Worm (Caenorhabditis elegans) whole organism, young adult: Measurements from ENCODE around the gene flp-5.

Experiments used
- B0019.2 ChIP-seq: fragments of 200-800 bp; sonication (Bioruptor generic); conservative IDR thresholded peaks from 2 replicates; pipeline ENCODE4 v1.3.6; 2022; ENCODE audit warnings: missing genetic modification reagents, missing genetic modification characterization, missing compliant biosample characterization
- D2030.7 ChIP-seq: fragments of 200-800 bp; sonication (Bioruptor generic); IDR thresholded peaks from 2 replicates; pipeline ENCODE4 v1.3.6; 2022; ENCODE audit warnings: missing genetic modification reagents, missing genetic modification characterization, missing compliant biosample characterization
- F37B4.10 ChIP-seq: fragments of 200-800 bp; sonication (Bioruptor generic); IDR thresholded peaks from 2 replicates; pipeline ENCODE4 v1.3.6; 2022; ENCODE audit warnings: missing genetic modification characterization, missing compliant biosample characterization
- F57A8.1 ChIP-seq: fragments of 200-800 bp; sonication (Bioruptor generic); optimal IDR thresholded peaks from 2 replicates; lab custom pipeline; 2018; ENCODE audit warnings: mild to moderate bottlenecking, missing genetic modification characterization, moderate library complexity, missing compliant biosample characterization
- K12H6.12 ChIP-seq: fragments of 200-800 bp; sonication (Bioruptor generic); optimal IDR thresholded peaks from 2 replicates; lab custom pipeline; 2018; ENCODE audit warnings: mild to moderate bottlenecking, missing genetic modification characterization, missing compliant biosample characterization
- T07F8.4 ChIP-seq: sonication (generic microtip); optimal IDR thresholded peaks from 2 replicates; lab custom pipeline; 2016; ENCODE audit warnings: mild to moderate bottlenecking, missing genetic modification characterization, moderate library complexity, missing compliant biosample characterization
- Y53G8AR.9 ChIP-seq: fragments of 200-800 bp; sonication (Bioruptor generic); conservative IDR thresholded peaks from 2 replicates; pipeline ENCODE4 v1.3.6; 2022; ENCODE audit warnings: missing genetic modification reagents, missing genetic modification characterization, missing compliant biosample characterization
- Y67H2A.10 ChIP-seq: fragments of 200-800 bp; sonication (Bioruptor generic); conservative IDR thresholded peaks from 2 replicates; pipeline ENCODE4 v1.3.6; 2022; ENCODE audit warnings: missing genetic modification reagents, missing genetic modification characterization, missing compliant biosample characterization
- ZK185.1 ChIP-seq: sonication (generic microtip); optimal IDR thresholded peaks from 2 replicates; lab custom pipeline; 2016; ENCODE audit warnings: mild to moderate bottlenecking, missing genetic modification characterization, missing compliant biosample characterization; ENCODE audit not compliant: poor library complexity, severe bottlenecking
- ama-1 ChIP-seq, 3 experiments: fragments of 150-350 bp in 1 of 3; sonication (generic microtip) in 2 of 3; optimal IDR thresholded peaks; 2 replicates each; lab custom pipeline; 2014 to 2018; ENCODE audit warnings: missing biosample characterization in 2 of 3, missing genetic modification characterization in 2 of 3, missing genetic modification reagents in 2 of 3
- atf-7 ChIP-seq: sonication (generic microtip); optimal IDR thresholded peaks from 2 replicates; lab custom pipeline; 2017; ENCODE audit warnings: mild to moderate bottlenecking, missing genetic modification characterization, missing compliant biosample characterization
- attf-5 ChIP-seq: fragments of 200-800 bp; sonication (Bioruptor generic); optimal IDR thresholded peaks from 2 replicates; lab custom pipeline; 2018; ENCODE audit warnings: mild to moderate bottlenecking, missing genetic modification characterization, missing compliant biosample characterization
- bed-2 ChIP-seq: fragments of 200-800 bp; sonication (Bioruptor generic); IDR thresholded peaks from 2 replicates; pipeline ENCODE4 v1.3.6; 2022; ENCODE audit warnings: missing genetic modification reagents, missing genetic modification characterization, missing compliant biosample characterization
- ccch-3 ChIP-seq: fragments of 200-800 bp; sonication (Bioruptor generic); optimal IDR thresholded peaks from 2 replicates; lab custom pipeline; 2018; ENCODE audit warnings: mild to moderate bottlenecking, missing genetic modification characterization, missing compliant biosample characterization
- cebp-1 ChIP-seq, 2 experiments: fragments of 200-800 bp in 1 of 2; sonication (Bioruptor generic) in 1 of 2; sonication (generic microtip) in 1 of 2; IDR thresholded peaks in 1 of 2; optimal IDR thresholded peaks in 1 of 2; 2 replicates each; pipeline versions ENCODE4 v1.3.6 to Lab custom; 2017 to 2022; ENCODE audit warnings: missing compliant biosample characterization in 2 of 2, missing genetic modification characterization in 2 of 2, mild to moderate bottlenecking in 1 of 2, missing genetic modification reagents in 1 of 2, moderate library complexity in 1 of 2
- ceh-27 ChIP-seq: fragments of 200-800 bp; sonication (Bioruptor generic); optimal IDR thresholded peaks from 2 replicates; lab custom pipeline; 2018; ENCODE audit warnings: mild to moderate bottlenecking, missing genetic modification characterization, moderate library complexity, missing compliant biosample characterization
- ceh-79 ChIP-seq: sonication (generic microtip); optimal IDR thresholded peaks from 2 replicates; lab custom pipeline; 2017; ENCODE audit warnings: mild to moderate bottlenecking, missing genetic modification characterization, missing compliant biosample characterization
- dpff-1 ChIP-seq: sonication (generic microtip); optimal IDR thresholded peaks from 2 replicates; lab custom pipeline; 2017; ENCODE audit warnings: mild to moderate bottlenecking, missing genetic modification characterization, missing compliant biosample characterization
- dpl-1 ChIP-seq: fragments of 150-350 bp; optimal IDR thresholded peaks from 2 replicates; lab custom pipeline; 2014; ENCODE audit warnings: missing biosample characterization, missing genetic modification reagents, missing genetic modification characterization
- egrh-3 ChIP-seq: fragments of 200-800 bp; sonication (Bioruptor generic); IDR thresholded peaks from 2 replicates; pipeline ENCODE4 v1.3.6; 2022; ENCODE audit warnings: missing genetic modification reagents, missing genetic modification characterization, missing compliant biosample characterization
- gei-17 ChIP-seq: fragments of 200-800 bp; sonication (Bioruptor generic); optimal IDR thresholded peaks from 2 replicates; lab custom pipeline; 2018; ENCODE audit warnings: mild to moderate bottlenecking, missing genetic modification characterization, missing compliant biosample characterization
- hlh-12 ChIP-seq: sonication (generic microtip); optimal IDR thresholded peaks from 2 replicates; lab custom pipeline; 2016; ENCODE audit warnings: missing genetic modification characterization, missing compliant biosample characterization
- hmg-1.2 ChIP-seq: fragments of 200-800 bp; sonication (Bioruptor generic); IDR thresholded peaks from 2 replicates; pipeline ENCODE4 v1.3.6; 2022; ENCODE audit warnings: missing genetic modification reagents, missing genetic modification characterization, missing compliant biosample characterization
- lag-1 ChIP-seq: fragments of 200-800 bp; sonication (Bioruptor generic); IDR thresholded peaks from 2 replicates; pipeline ENCODE4 v1.3.6; 2022; ENCODE audit warnings: missing genetic modification reagents, missing genetic modification characterization, missing compliant biosample characterization
- let-526 ChIP-seq: fragments of 200-800 bp; sonication (Bioruptor generic); IDR thresholded peaks from 2 replicates; pipeline ENCODE4 v1.3.6; 2022; ENCODE audit warnings: missing genetic modification reagents, missing genetic modification characterization, missing compliant biosample characterization
- let-607 ChIP-seq, 2 experiments: fragments of 200-800 bp in 1 of 2; sonication (Bioruptor generic) in 1 of 2; sonication (generic microtip) in 1 of 2; optimal IDR thresholded peaks; 2 replicates each; lab custom pipeline; 2016 to 2018; ENCODE audit warnings: mild to moderate bottlenecking in 2 of 2, missing compliant biosample characterization in 2 of 2, missing genetic modification characterization in 2 of 2, moderate library complexity in 2 of 2, missing genotype in 1 of 2
- lin-35 ChIP-seq, 3 experiments: fragments of 150-350 bp in 2 of 3; sonication (generic microtip) in 1 of 3; optimal IDR thresholded peaks; 2 replicates each; lab custom pipeline; 2014 to 2018; ENCODE audit warnings: missing biosample characterization in 3 of 3, missing genetic modification characterization in 3 of 3, missing genetic modification reagents in 3 of 3
- lin-40 ChIP-seq: sonication (generic microtip); optimal IDR thresholded peaks from 2 replicates; lab custom pipeline; 2016; ENCODE audit warnings: missing genetic modification characterization, mild to moderate bottlenecking, missing compliant biosample characterization, missing genotype, missing genetic modification reagents
- lin-54 ChIP-seq: fragments of 200-800 bp; sonication (Bioruptor generic); optimal IDR thresholded peaks from 2 replicates; lab custom pipeline; 2018; ENCODE audit warnings: mild to moderate bottlenecking, missing genetic modification characterization, missing compliant biosample characterization
- lsy-27 ChIP-seq: sonication (generic microtip); optimal IDR thresholded peaks from 2 replicates; lab custom pipeline; 2017; ENCODE audit warnings: missing genetic modification characterization, mild to moderate bottlenecking, missing compliant biosample characterization, antibody characterized with exemption, missing genotype, borderline replicate concordance; ENCODE audit not compliant: insufficient read depth
- madf-3 ChIP-seq: fragments of 200-800 bp; sonication (Bioruptor generic); IDR thresholded peaks from 2 replicates; pipeline ENCODE4 v1.3.6; 2022; ENCODE audit warnings: missing genetic modification reagents, missing genetic modification characterization, missing compliant biosample characterization
- madf-6 ChIP-seq: fragments of 200-800 bp; sonication (Bioruptor generic); IDR thresholded peaks from 2 replicates; pipeline ENCODE4 v1.3.6; 2022; ENCODE audit warnings: missing genetic modification reagents, missing genetic modification characterization, missing compliant biosample characterization
- mcd-1 ChIP-seq: fragments of 200-800 bp; sonication (Bioruptor generic); IDR thresholded peaks from 2 replicates; pipeline ENCODE4 v1.3.6; 2022; ENCODE audit warnings: missing genetic modification reagents, missing genetic modification characterization, missing compliant biosample characterization
- mes-4 ChIP-seq: sonication (generic microtip); optimal IDR thresholded peaks from 2 replicates; lab custom pipeline; 2016; ENCODE audit warnings: missing genotype, missing genetic modification characterization, missing compliant biosample characterization
- nhr-80 ChIP-seq: sonication (generic microtip); optimal IDR thresholded peaks from 2 replicates; lab custom pipeline; 2016; ENCODE audit warnings: missing genetic modification characterization, missing compliant biosample characterization
- rcor-1 ChIP-seq: fragments of 200-800 bp; sonication (Bioruptor generic); IDR thresholded peaks from 2 replicates; pipeline ENCODE4 v1.3.6; 2022; ENCODE audit warnings: missing genetic modification reagents, missing genetic modification characterization, missing compliant biosample characterization
- rec-8 ChIP-seq, 2 experiments: sonication (generic microtip); optimal IDR thresholded peaks; 2 replicates each; lab custom pipeline; 2016; ENCODE audit warnings: mild to moderate bottlenecking in 2 of 2, missing genetic modification characterization in 2 of 2, missing genetic modification reagents in 2 of 2, missing genotype in 2 of 2, missing biosample characterization in 1 of 2, missing compliant biosample characterization in 1 of 2, moderate library complexity in 1 of 2
- sdz-38 ChIP-seq: sonication (generic microtip); optimal IDR thresholded peaks from 2 replicates; lab custom pipeline; 2016; ENCODE audit warnings: missing genotype, missing genetic modification characterization, missing compliant biosample characterization
- snpc-1.3 ChIP-seq: sonication (generic microtip); optimal IDR thresholded peaks from 2 replicates; lab custom pipeline; 2017; ENCODE audit warnings: missing genetic modification characterization, mild to moderate bottlenecking, missing compliant biosample characterization, antibody characterized with exemption, moderate library complexity, missing genotype, missing genetic modification reagents; ENCODE audit not compliant: insufficient read depth
- tbp1 ChIP-seq: fragments of 200-800 bp; sonication (Bioruptor generic); optimal IDR thresholded peaks from 2 replicates; lab custom pipeline; 2018; ENCODE audit warnings: mild to moderate bottlenecking, missing genetic modification characterization, missing compliant biosample characterization
- unc-130 ChIP-seq: sonication (generic microtip); optimal IDR thresholded peaks from 2 replicates; lab custom pipeline; 2016; ENCODE audit warnings: missing genetic modification reagents, missing genetic modification characterization, missing compliant biosample characterization
- zim-3 ChIP-seq: sonication (generic microtip); optimal IDR thresholded peaks from 2 replicates; lab custom pipeline; 2017; ENCODE audit warnings: mild to moderate bottlenecking, missing genetic modification characterization, moderate library complexity, missing compliant biosample characterization
- ztf-18 ChIP-seq: sonication (generic microtip); optimal IDR thresholded peaks from 2 replicates; lab custom pipeline; 2016; ENCODE audit warnings: missing genotype, mild to moderate bottlenecking, missing genetic modification characterization, missing compliant biosample characterization
- ztf-26 ChIP-seq: sonication (generic microtip); optimal IDR thresholded peaks from 2 replicates; lab custom pipeline; 2017; ENCODE audit warnings: missing genetic modification characterization, missing compliant biosample characterization
- ztf-28 ChIP-seq: fragments of 200-800 bp; sonication (Bioruptor generic); IDR thresholded peaks from 2 replicates; pipeline ENCODE4 v1.3.6; 2022; ENCODE audit warnings: missing genetic modification reagents, missing genetic modification characterization, missing compliant biosample characterization
- ztf-3 ChIP-seq: fragments of 200-800 bp; sonication (Bioruptor generic); optimal IDR thresholded peaks from 2 replicates; lab custom pipeline; 2018; ENCODE audit warnings: mild to moderate bottlenecking, missing genetic modification characterization, missing compliant biosample characterization
- ztf-6 ChIP-seq: fragments of 200-800 bp; sonication (Bioruptor generic); IDR thresholded peaks from 2 replicates; pipeline ENCODE4 v1.3.6; 2022; ENCODE audit warnings: missing genetic modification reagents, missing genetic modification characterization, missing compliant biosample characterization

flp-5 gene

ce11 chrX:8545971-8546442 lies 18.0 kb downstream of the flp-5 start, which contains the start of gene sdha-1 (continued):
- peak; percentile 64 for TF ChIP-seq rcor-1 (GFP tag; lab: Robert Waterston, UW)
- TF ChIP-seq dpff-1 = no peak
- no peak for TF ChIP-seq D2030.7 (GFP tag; lab: Robert Waterston, UW)
- no peak for TF ChIP-seq unc-130
- TF ChIP-seq dpl-1 (GFP tag; lab: Kevin White, UChicago) = no peak
- TF ChIP-seq ztf-28 (GFP tag; lab: Robert Waterston, UW) = no peak
- TF ChIP-seq bed-2 (GFP tag; lab: Robert Waterston, UW) = no peak
- no peak for TF ChIP-seq lag-1 (GFP tag; lab: Robert Waterston, UW)
- no peak for TF ChIP-seq T07F8.4
- TF ChIP-seq Y67H2A.10 (GFP tag; lab: Robert Waterston, UW) = no peak
- TF ChIP-seq hmg-1.2 (GFP tag; lab: Robert Waterston, UW) = peak; percentile 43; the same call in 1 of the 2 replicates
- TF ChIP-seq ccch-3 = no peak
- no peak for TF ChIP-seq madf-3 (GFP tag; lab: Robert Waterston, UW)
- TF ChIP-seq ztf-3 (GFP tag; lab: Kevin White, UChicago) = no peak
- TF ChIP-seq rec-8 (tag; optimal IDR thresholded peaks at IDR 0.05; lab: Kevin White, UChicago) = no peak
- TF ChIP-seq atf-7 = peak; percentile 37
- no peak for TF ChIP-seq F57A8.1 (GFP tag; lab: Kevin White, UChicago)
- peak; percentile 71 for TF ChIP-seq mcd-1 (GFP tag; lab: Robert Waterston, UW)
- TF ChIP-seq lin-54 (GFP tag; lab: Kevin White, UChicago) = peak; percentile 41
- peak; percentile 94 for TF ChIP-seq nhr-80 (tag; lab: Kevin White, UChicago)
- TF ChIP-seq hlh-12 = no peak
- no peak for TF ChIP-seq ama-1 (optimal IDR thresholded peaks at IDR 0.05; lab: Kevin White, UChicago)
- TF ChIP-seq ama-1 (GFP tag; optimal IDR thresholded peaks at IDR 0.05; lab: Kevin White, UChicago) = no peak
- TF ChIP-seq attf-5 (GFP tag; lab: Kevin White, UChicago) = peak; percentile 85
- no peak for TF ChIP-seq mes-4 (tag; lab: Kevin White, UChicago)
- peak; percentile 52 for TF ChIP-seq ZK185.1
- no peak for TF ChIP-seq madf-6 (GFP tag; lab: Robert Waterston, UW)
- peak in 1 of 2 experiments; percentile 35 for TF ChIP-seq let-607 (tag; optimal IDR thresholded peaks at IDR 0.05; lab: Kevin White, UChicago)
- no peak for TF ChIP-seq zim-3 (tag; lab: Kevin White, UChicago)
- peak; percentile 73 for TF ChIP-seq K12H6.12 (tag; lab: Kevin White, UChicago)
- TF ChIP-seq ceh-27 (GFP tag; lab: Kevin White, UChicago) = peak; percentile 83
- TF ChIP-seq egrh-3 (GFP tag; lab: Robert Waterston, UW) = no peak
- no peak for TF ChIP-seq ztf-6 (GFP tag; lab: Robert Waterston, UW)
- no peak for TF ChIP-seq lsy-27 (tag; lab: Kevin White, UChicago)
- peak; percentile 30; the same call in 1 of the 2 replicates for TF ChIP-seq cebp-1 (GFP tag; IDR thresholded peaks at IDR 0.05; lab: Robert Waterston, UW)
- peak; percentile 86 for TF ChIP-seq cebp-1 (tag; optimal IDR thresholded peaks at IDR 0.05; lab: Kevin White, UChicago)
- no peak for TF ChIP-seq F37B4.10 (GFP tag; lab: Robert Waterston, UW)
- TF ChIP-seq snpc-1.3 (tag; lab: Kevin White, UChicago) = no peak
- TF ChIP-seq gei-17 (GFP tag; lab: Kevin White, UChicago) = no peak
- TF ChIP-seq lin-40 (tag; lab: Kevin White, UChicago) = peak; percentile 83
- peak; percentile 56 for TF ChIP-seq tbp1 (GFP tag; lab: Kevin White, UChicago)
- peak; percentile 69; the same call in 1 of the 2 replicates for TF ChIP-seq Y53G8AR.9 (GFP tag; lab: Robert Waterston, UW)
- TF ChIP-seq ztf-18 (tag; lab: Kevin White, UChicago) = peak; percentile 94
- TF ChIP-seq let-526 (GFP tag; lab: Robert Waterston, UW) = peak; percentile 59; the same call in 1 of the 2 replicates
- TF ChIP-seq lin-35 (GFP tag; optimal IDR thresholded peaks at IDR 0.05; lab: Kevin White, UChicago) = peak in 1 of 3 experiments; percentile 60
- TF ChIP-seq ceh-79 (tag; lab: Kevin White, UChicago) = no peak
- TF ChIP-seq sdz-38 = no peak
- no peak for TF ChIP-seq B0019.2 (GFP tag; lab: Robert Waterston, UW)
- TF ChIP-seq ztf-26 (tag; lab: Kevin White, UChicago) = peak; percentile 61
